Worm (Caenorhabditis elegans) whole organism, L3 larva: ENCODE results near the gene M18.3.
"Not testable (repeated sequence)": the region's sequence is repeated elsewhere in the genome, so short reads cannot be mapped to it uniquely, and the experiment has no call there.

Experiments used
- aly-2 ChIP-seq: fragments of 150-350 bp; optimal IDR thresholded peaks from 2 replicates; lab custom pipeline; 2014; ENCODE audit warnings: missing biosample characterization, missing genetic modification characterization
- ama-1 ChIP-seq: fragments of 150-350 bp; optimal IDR thresholded peaks from 2 replicates; lab custom pipeline; 2018
- ceh-16 ChIP-seq: sonication (generic microtip); optimal IDR thresholded peaks from 2 replicates; lab custom pipeline; 2017; ENCODE audit warnings: missing biosample characterization, missing genetic modification characterization
- ceh-82 ChIP-seq: fragments of 150-350 bp; optimal IDR thresholded peaks from 2 replicates; lab custom pipeline; 2014; ENCODE audit warnings: missing biosample characterization, missing genetic modification characterization
- ceh-9 ChIP-seq: sonication (generic microtip); optimal IDR thresholded peaks from 2 replicates; lab custom pipeline; 2018; ENCODE audit warnings: missing biosample characterization, missing genetic modification characterization
- egl-27 ChIP-seq: sonication (generic microtip); optimal IDR thresholded peaks from 4 replicates; lab custom pipeline; 2017; ENCODE audit warnings: missing biosample characterization, missing genetic modification reagents, missing genetic modification characterization
- egl-5 ChIP-seq: fragments of 150-350 bp; optimal IDR thresholded peaks from 2 replicates; lab custom pipeline; 2017; ENCODE audit warnings: missing biosample characterization, missing genetic modification reagents, missing genetic modification characterization, inconsistent platforms
- elt-1 ChIP-seq: fragments of 150-350 bp; optimal IDR thresholded peaks from 2 replicates; lab custom pipeline; 2014; ENCODE audit warnings: missing biosample characterization, missing genetic modification characterization
- elt-2 ChIP-seq: sonication (generic microtip); optimal IDR thresholded peaks from 2 replicates; lab custom pipeline; 2016; ENCODE audit warnings: missing genetic modification reagents, mild to moderate bottlenecking, missing genetic modification characterization, missing compliant biosample characterization
- elt-3 ChIP-seq, 3 experiments: fragments of 150-350 bp in 1 of 3; sonication (generic microtip) in 2 of 3; optimal IDR thresholded peaks; 2 replicates in 2 of 3; 4 replicates in 1 of 3; lab custom pipeline; 2014 to 2017; ENCODE audit warnings: missing biosample characterization in 3 of 3, missing genetic modification characterization in 3 of 3
- fkh-2 ChIP-seq: fragments of 150-350 bp; optimal IDR thresholded peaks from 2 replicates; lab custom pipeline; 2014; ENCODE audit warnings: missing biosample characterization, missing genetic modification reagents, missing genetic modification characterization
- hmg-11 ChIP-seq: sonication (generic microtip); optimal IDR thresholded peaks from 2 replicates; lab custom pipeline; 2016; ENCODE audit warnings: missing genetic modification characterization, missing compliant biosample characterization
- lin-15B ChIP-seq: fragments of 150-350 bp; optimal IDR thresholded peaks from 2 replicates; lab custom pipeline; 2014; ENCODE audit warnings: missing biosample characterization, missing genetic modification characterization
- lin-39 ChIP-seq: fragments of 150-350 bp; optimal IDR thresholded peaks from 2 replicates; lab custom pipeline; 2018; ENCODE audit warnings: missing biosample characterization, missing genetic modification reagents, missing genetic modification characterization
- lsy-12 ChIP-seq: sonication (generic microtip); optimal IDR thresholded peaks from 2 replicates; lab custom pipeline; 2016; ENCODE audit warnings: mild to moderate bottlenecking, missing genetic modification characterization, missing compliant biosample characterization
- mml-1 ChIP-seq: fragments of 150-350 bp; sonication (generic microtip); optimal IDR thresholded peaks from 3 replicates; lab custom pipeline; 2014; ENCODE audit warnings: missing biosample characterization, missing genetic modification characterization
- nfya-1 ChIP-seq: sonication (generic microtip); optimal IDR thresholded peaks from 2 replicates; lab custom pipeline; 2017; ENCODE audit warnings: missing genetic modification characterization, mild to moderate bottlenecking, missing compliant biosample characterization, antibody characterized with exemption, moderate library complexity; ENCODE audit not compliant: insufficient read depth
- nhr-11 ChIP-seq: fragments of 150-350 bp; optimal IDR thresholded peaks from 2 replicates; lab custom pipeline; 2014; ENCODE audit warnings: missing biosample characterization, missing genetic modification characterization
- nhr-12 ChIP-seq: fragments of 150-350 bp; optimal IDR thresholded peaks from 2 replicates; lab custom pipeline; 2014; ENCODE audit warnings: missing biosample characterization, missing genetic modification characterization
- nhr-25 ChIP-seq: sonication (generic microtip); optimal IDR thresholded peaks from 2 replicates; lab custom pipeline; 2017; ENCODE audit warnings: missing biosample characterization, missing genetic modification characterization
- nhr-28 ChIP-seq: fragments of 150-350 bp; optimal IDR thresholded peaks from 2 replicates; lab custom pipeline; 2014; ENCODE audit warnings: missing biosample characterization, missing genetic modification characterization
- nhr-43 ChIP-seq: sonication (generic microtip); optimal IDR thresholded peaks from 2 replicates; lab custom pipeline; 2016; ENCODE audit warnings: mild to moderate bottlenecking, missing genetic modification characterization, missing compliant biosample characterization; ENCODE audit not compliant: poor library complexity, severe bottlenecking
- nhr-77 ChIP-seq: fragments of 150-350 bp; optimal IDR thresholded peaks from 2 replicates; lab custom pipeline; 2014; ENCODE audit warnings: missing biosample characterization, missing genetic modification characterization
- pqm-1 ChIP-seq: fragments of 150-350 bp; optimal IDR thresholded peaks from 2 replicates; lab custom pipeline; 2017; ENCODE audit warnings: missing biosample characterization, missing genetic modification characterization, inconsistent platforms
- sea-2 ChIP-seq: fragments of 150-350 bp; sonication (generic microtip); optimal IDR thresholded peaks from 4 replicates; lab custom pipeline; 2014; ENCODE audit warnings: missing biosample characterization, missing genetic modification reagents, missing genetic modification characterization
- skn-1 ChIP-seq: fragments of 150-350 bp; optimal IDR thresholded peaks from 2 replicates; lab custom pipeline; 2014; ENCODE audit warnings: missing biosample characterization, missing genetic modification characterization
- snpc-4 ChIP-seq: fragments of 150-350 bp; optimal IDR thresholded peaks from 2 replicates; lab custom pipeline; 2014; ENCODE audit warnings: missing biosample characterization, missing genetic modification characterization
- unc-39 ChIP-seq: sonication (generic microtip); optimal IDR thresholded peaks from 4 replicates; lab custom pipeline; 2017; ENCODE audit warnings: missing biosample characterization, missing genetic modification characterization
- zag-1 ChIP-seq: fragments of 150-350 bp; optimal IDR thresholded peaks from 2 replicates; lab custom pipeline; 2014; ENCODE audit warnings: missing biosample characterization, missing genetic modification characterization
- ztf-11 ChIP-seq: fragments of 150-350 bp; optimal IDR thresholded peaks from 2 replicates; lab custom pipeline; 2014; ENCODE audit warnings: missing biosample characterization, missing genetic modification characterization
- ztf-4 ChIP-seq: fragments of 150-350 bp; optimal IDR thresholded peaks from 2 replicates; lab custom pipeline; 2014; ENCODE audit warnings: missing biosample characterization, missing genetic modification characterization

The M18.3 gene

ce11 chrIV:12131308-12132072 lies 25.8 kb downstream of the M18.3 start:
- TF ChIP-seq unc-39 (tag; lab: Kevin White, UChicago), result no peak
- no peak for TF ChIP-seq nhr-11 (tag; lab: Kevin White, UChicago)
- TF ChIP-seq nfya-1 (tag; lab: Kevin White, UChicago), result no peak
- no peak for TF ChIP-seq nhr-43 (tag; lab: Kevin White, UChicago)
- TF ChIP-seq fkh-2 (tag; lab: Kevin White, UChicago), result no peak
- no peak for TF ChIP-seq egl-27 (tag; lab: Kevin White, UChicago)
- TF ChIP-seq elt-3 (tag; optimal IDR thresholded peaks at IDR 0.05; lab: Kevin White, UChicago), result no peak
- TF ChIP-seq, all 47 proteins: peak for 0

ce11 chrIV:12133776-12134175 lies 28.1 kb downstream of the M18.3 start:
- no peak for TF ChIP-seq snpc-4
- TF ChIP-seq nhr-77 (tag; lab: Kevin White, UChicago), result no peak
- TF ChIP-seq, all 47 proteins: peak for 0

DNA sequence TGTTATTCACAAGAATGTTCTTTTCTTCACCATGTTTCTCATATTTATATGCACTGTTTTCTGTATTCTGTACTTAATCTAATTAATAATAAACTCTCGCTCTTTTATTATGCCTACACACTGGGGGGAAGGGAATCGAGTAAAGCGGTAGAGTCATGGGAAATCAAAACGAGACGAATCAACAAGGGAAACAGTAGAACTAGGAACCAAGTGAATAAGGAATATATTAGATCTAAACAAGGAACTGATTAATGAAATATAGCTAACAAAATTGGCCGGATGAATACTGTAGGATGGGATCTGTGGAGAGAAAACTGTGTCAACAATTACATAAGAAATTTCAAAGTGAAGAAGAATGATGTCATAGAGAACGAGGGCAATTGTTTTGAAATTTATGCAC lies 29.3 kb downstream of the M18.3 start:
- TF ChIP-seq nhr-43 (tag; lab: Kevin White, UChicago), result no peak
- no peak for TF ChIP-seq nhr-77 (tag; lab: Kevin White, UChicago)
- no peak for TF ChIP-seq lin-39
- TF ChIP-seq ceh-9, result no peak
- no peak for TF ChIP-seq snpc-4
- TF ChIP-seq nhr-11 (tag; lab: Kevin White, UChicago), result no peak
- TF ChIP-seq sea-2 (GFP tag; lab: Kevin White, UChicago), result no peak
- no peak for TF ChIP-seq fkh-2 (tag; lab: Kevin White, UChicago)
- TF ChIP-seq hmg-11 (tag; lab: Kevin White, UChicago), result no peak
- no peak for TF ChIP-seq aly-2 (tag; lab: Kevin White, UChicago)
- no peak for TF ChIP-seq elt-1 (tag; lab: Kevin White, UChicago)
- no peak for TF ChIP-seq nhr-25 (tag; lab: Kevin White, UChicago)
- TF ChIP-seq mml-1, result no peak
- TF ChIP-seq elt-2 (tag; lab: Kevin White, UChicago), result no peak

DNA sequence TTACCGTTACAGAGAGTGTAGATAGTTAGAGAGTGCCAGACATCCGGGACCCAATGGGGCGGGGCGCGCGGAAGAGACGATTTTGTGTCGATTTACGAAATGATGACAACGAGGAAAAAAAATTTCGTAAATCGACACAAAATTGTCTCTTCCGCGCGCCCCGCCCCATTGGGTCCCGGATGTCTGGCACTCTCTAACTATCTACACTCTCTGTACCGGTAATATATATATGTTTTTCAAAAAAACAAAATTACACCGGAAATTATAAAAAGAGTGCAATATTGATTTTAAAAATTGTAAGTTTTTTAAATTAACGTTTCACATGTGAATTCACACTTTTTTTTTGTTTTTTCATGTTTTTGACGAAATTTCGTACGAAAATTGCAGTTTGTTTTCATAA lies 32.4 kb downstream of the M18.3 start, which contains the start of gene B0001.4:
B0001.4 (minus strand) TSS at position 101 of the 400 bp plus-strand sequence.
- TF ChIP-seq egl-27 (tag; lab: Kevin White, UChicago); skn-1; ceh-16 (tag; lab: Kevin White, UChicago): not testable (repeated sequence)

- TF ChIP-seq nfya-1 (tag; lab: Kevin White, UChicago) (no peak), lsy-12 (tag; lab: Kevin White, UChicago) (no peak), nhr-25 (tag; lab: Kevin White, UChicago) (no peak), egl-5 (tag; lab: Kevin White, UChicago) (no peak), elt-1 (tag; lab: Kevin White, UChicago) (no peak), pqm-1 (tag; lab: Kevin White, UChicago) (no peak), ceh-82 (tag; lab: Kevin White, UChicago) (no peak), nhr-28 (no peak), ztf-4 (tag; lab: Kevin White, UChicago) (no peak), ztf-11 (tag; lab: Kevin White, UChicago) (no peak), lin-15B (no peak), ama-1 (lab: Kevin White, UChicago) (no peak), lin-39 (no peak), egl-27 (tag; lab: Kevin White, UChicago) (no peak), zag-1 (tag; lab: Kevin White, UChicago) (no peak), aly-2 (tag; lab: Kevin White, UChicago) (no peak), nhr-77 (tag; lab: Kevin White, UChicago) (no peak), nhr-12 (no peak)
These were observed 35.3 kb downstream of the M18.3 start, which contains the start of gene B0001.8 for ce11 chrIV:12140959-12141358. Gene B0001.8, minus strand, starts transcription at chrIV:12141059.
